Worm (Caenorhabditis elegans) whole organism, midembryonic: ENCODE results near the gene grl-26.

Source experiments
- T22C8.4 ChIP-seq: fragments of 200-800 bp; sonication (Bioruptor generic); IDR thresholded peaks from 2 replicates; pipeline ENCODE4 v1.3.6; 2022; ENCODE audit warnings: missing genetic modification characterization, missing compliant biosample characterization
- cog-1 ChIP-seq: sonication (generic microtip); optimal IDR thresholded peaks from 2 replicates; lab custom pipeline; 2016; ENCODE audit warnings: missing genetic modification characterization, missing compliant biosample characterization
- flt-1 ChIP-seq: fragments of 200-800 bp; sonication (Bioruptor generic); IDR thresholded peaks from 2 replicates; pipeline ENCODE4 v1.3.6; 2022; ENCODE audit warnings: missing genetic modification characterization, missing compliant biosample characterization
- med-1 ChIP-seq: sonication (generic microtip); optimal IDR thresholded peaks from 2 replicates; lab custom pipeline; 2017; ENCODE audit warnings: missing genetic modification characterization, mild to moderate bottlenecking, missing compliant biosample characterization, antibody characterized with exemption, missing genetic modification reagents; ENCODE audit not compliant: insufficient read depth
- ref-1 ChIP-seq: fragments of 200-800 bp; sonication (Bioruptor generic); conservative IDR thresholded peaks from 2 replicates; pipeline ENCODE4 v1.3.6; 2022; ENCODE audit warnings: missing genetic modification reagents, missing genetic modification characterization, missing compliant biosample characterization
- ztf-23 ChIP-seq: fragments of 200-800 bp; sonication (Bioruptor generic); IDR thresholded peaks from 2 replicates; pipeline ENCODE4 v1.3.6; 2022; ENCODE audit warnings: missing genetic modification reagents, missing genetic modification characterization, missing compliant biosample characterization
- ztf-29 ChIP-seq: fragments of 200-800 bp; sonication (Bioruptor generic); IDR thresholded peaks from 2 replicates; pipeline ENCODE4 v1.3.6; 2022; ENCODE audit warnings: missing genetic modification reagents, missing genetic modification characterization, missing compliant biosample characterization

ce11 chrIV:298204-298603 lies 24.4 kb downstream of the grl-26 start, which contains the start of gene pnp-1:
- no peak for TF ChIP-seq med-1 (GFP tag; lab: Kevin White, UChicago)
- TF ChIP-seq ztf-29 (GFP tag; lab: Robert Waterston, UW), result no peak
- no peak for TF ChIP-seq T22C8.4
- TF ChIP-seq flt-1 (GFP tag; lab: Robert Waterston, UW), result no peak
- no peak for TF ChIP-seq ztf-23
- no peak for TF ChIP-seq cog-1 (tag; lab: Kevin White, UChicago)
- no peak for TF ChIP-seq ref-1 (GFP tag; lab: Robert Waterston, UW)
